Fruit fly (Drosophila melanogaster): Measurements from ENCODE around the gene pie.

Gene pie

dm6 chr2L:10430802-10431476 lies 8.4 kb upstream of the pie start, which contains the start of the genes Bug22 and TfIIB (continued):
- TF ChIP-seq HLHmδ (GFP tag; optimal IDR thresholded peaks at IDR 0.05) (peak; percentile 30), gsb-n (tag; optimal IDR thresholded peaks at IDR 0.05) (no peak), CG31388 (GFP tag; optimal IDR thresholded peaks at IDR 0.05) (peak; percentile 36), ken (GFP tag; IDR thresholded peaks at IDR 0.05) (peak; percentile 70; the same call in 2 of the 3 replicates), Mes4 (GFP tag; optimal IDR thresholded peaks at IDR 0.05) (peak; percentile 58), CG10565 (GFP tag; optimal IDR thresholded peaks at IDR 0.05) (no peak), CG17359 (tag; optimal IDR thresholded peaks at IDR 0.05) (peak; percentile 68), stwl (tag; optimal IDR thresholded peaks at IDR 0.05) (peak; percentile 64), CG1647 (GFP tag; optimal IDR thresholded peaks at IDR 0.05) (peak; percentile 47), trh (GFP tag; optimal IDR thresholded peaks at IDR 0.05) (peak; percentile 24), mirr (GFP tag; optimal IDR thresholded peaks at IDR 0.05) (peak; percentile 45), ato (GFP tag; IDR thresholded peaks at IDR 0.05; ENCODE audit: partially characterized antibody) (no peak), CG11723 (GFP tag; optimal IDR thresholded peaks at IDR 0.05) (peak; percentile 94), CG17612 (GFP tag; IDR thresholded peaks at IDR 0.05) (no peak), BEAF-32 (GFP tag; optimal IDR thresholded peaks at IDR 0.05) (peak; percentile 47), insv (GFP tag; optimal IDR thresholded peaks at IDR 0.05) (peak in 1 of 2 experiments; percentile 37), cato (GFP tag; optimal IDR thresholded peaks at IDR 0.05; ENCODE audit: borderline replicate concordance) (peak; percentile 33), CG17568 (GFP tag; optimal IDR thresholded peaks at IDR 0.05) (no peak), fu2 (GFP tag; optimal IDR thresholded peaks at IDR 0.05) (peak; percentile 34), ap (GFP tag; IDR thresholded peaks at IDR 0.05) (no peak), en (GFP tag; optimal IDR thresholded peaks at IDR 0.05) (no peak), gcm2 (GFP tag; optimal IDR thresholded peaks at IDR 0.05) (no peak), salm (tag; optimal IDR thresholded peaks at IDR 0.05) (peak; percentile 17), jing (GFP tag; optimal IDR thresholded peaks at IDR 0.05) (no peak), run (tag; optimal IDR thresholded peaks at IDR 0.05) (no peak), CG18764 (GFP tag; optimal IDR thresholded peaks at IDR 0.05) (peak; percentile 62), CG11085 (GFP tag; IDR thresholded peaks at IDR 0.05) (0 out of 2 replicates have a peak, but pooled peaks have one; percentile 44), ewg (GFP tag; optimal IDR thresholded peaks at IDR 0.05) (peak; percentile 49), CG15601 (tag; optimal IDR thresholded peaks at IDR 0.05) (peak; percentile 61), slp2 (GFP tag; optimal IDR thresholded peaks at IDR 0.05) (peak; percentile 57), E2f1 (GFP tag; IDR thresholded peaks at IDR 0.05) (0 out of 2 replicates have a peak, but pooled peaks have one; percentile 12), Adf1 (GFP tag; IDR thresholded peaks at IDR 0.05) (peak; percentile 30; the same call in 1 of the 2 replicates), CG31224 (GFP tag; IDR thresholded peaks at IDR 0.05) (peak; percentile 38; the same call in 1 of the 2 replicates), da (GFP tag; optimal IDR thresholded peaks at IDR 0.05) (no peak), CG11247 (GFP tag; IDR thresholded peaks at IDR 0.05) (peak; percentile 58; the same call in 1 of the 2 replicates), Dbx (GFP tag; IDR thresholded peaks at IDR 0.05) (peak; percentile 66; the same call in 2 of the 3 replicates), Abd-B (GFP tag; optimal IDR thresholded peaks at IDR 0.05) (peak; percentile 50), CG12299 (tag; optimal IDR thresholded peaks at IDR 0.05) (peak; percentile 28), H15 (GFP tag; IDR thresholded peaks at IDR 0.05) (no peak), CG3163 (GFP tag; optimal IDR thresholded peaks at IDR 0.05) (peak; percentile 5), otp (GFP tag; IDR thresholded peaks at IDR 0.05) (peak; percentile 78; the same call in 2 of the 3 replicates), Ptx1 (GFP tag; IDR thresholded peaks at IDR 0.05) (peak; percentile 75), Mad (GFP tag; optimal IDR thresholded peaks at IDR 0.05) (peak; percentile 71), ab (GFP tag; optimal IDR thresholded peaks at IDR 0.05) (no peak), lola (GFP tag; optimal IDR thresholded peaks at IDR 0.05) (peak in 1 of 3 experiments; percentile 54), shn (GFP tag; optimal IDR thresholded peaks at IDR 0.05) (peak; percentile 71), Atf6 (GFP tag; IDR thresholded peaks at IDR 0.05) (peak; percentile 61), fd96Cb (tag; optimal IDR thresholded peaks at IDR 0.05) (peak; percentile 29), dpn (GFP tag; optimal IDR thresholded peaks at IDR 0.05) (peak; percentile 46 to 84)
